Fruit fly (Drosophila melanogaster) whole organism, embryonic: Measurements from ENCODE around the gene Cpr23B.

Experiments used
- Atf-2 ChIP-seq: fragments of 200-800 bp; sonication (Bioruptor generic); optimal IDR thresholded peaks from 2 replicates; lab custom pipeline; 2016; ENCODE audit warnings: missing biosample characterization, missing genetic modification characterization
- Bgb ChIP-seq: fragments of 200-800 bp; sonication (Bioruptor generic); IDR thresholded peaks from 2 replicates; pipeline ENCODE4 v1.3.6; 2022; ENCODE audit warnings: missing biosample characterization, missing genetic modification characterization; ENCODE audit not compliant: partially characterized antibody
- Bteb2 ChIP-seq: fragments of 200-800 bp; sonication (Bioruptor generic); optimal IDR thresholded peaks from 2 replicates; lab custom pipeline; 2016; ENCODE audit warnings: missing biosample characterization, missing genetic modification characterization
- C15 ChIP-seq: fragments of 200-800 bp; sonication (Bioruptor generic); IDR thresholded peaks from 3 replicates; pipeline ENCODE4 v1.3.6; 2022; ENCODE audit warnings: missing biosample characterization, missing genetic modification characterization
- CG10209 ChIP-seq: fragments of 200-800 bp; sonication (Bioruptor generic); optimal IDR thresholded peaks from 3 replicates; lab custom pipeline; 2017; ENCODE audit warnings: missing biosample characterization, mild to moderate bottlenecking, missing genetic modification characterization, missing genetic modification reagents
- CG10366 ChIP-seq: fragments of 200-800 bp; sonication (Bioruptor generic); IDR thresholded peaks from 2 replicates; pipeline ENCODE4 v1.3.6; 2022; ENCODE audit warnings: missing biosample characterization, missing genetic modification characterization
- CG12659 ChIP-seq: fragments of 200-800 bp; sonication (Bioruptor generic); optimal IDR thresholded peaks from 3 replicates; lab custom pipeline; 2017; ENCODE audit warnings: mild to moderate bottlenecking, missing biosample characterization, missing genetic modification reagents, missing genetic modification characterization
- CG13775 ChIP-seq: fragments of 200-800 bp; sonication (Bioruptor generic); optimal IDR thresholded peaks from 3 replicates; lab custom pipeline; 2017; ENCODE audit warnings: missing biosample characterization, mild to moderate bottlenecking, missing genetic modification characterization
- CG14050 ChIP-seq: fragments of 200-800 bp; sonication (Bioruptor generic); IDR thresholded peaks from 3 replicates; pipeline ENCODE4 v1.3.6; 2022; ENCODE audit warnings: missing biosample characterization, missing genetic modification characterization
- CG14667 ChIP-seq: fragments of 200-800 bp; sonication (Bioruptor generic); IDR thresholded peaks from 2 replicates; pipeline ENCODE4 v1.3.6; 2022; ENCODE audit warnings: missing biosample characterization, missing genetic modification characterization
- CG15011 ChIP-seq: fragments of 200-800 bp; sonication (Bioruptor generic); optimal IDR thresholded peaks from 3 replicates; lab custom pipeline; 2018; ENCODE audit warnings: missing biosample characterization, mild to moderate bottlenecking, missing genetic modification characterization
- CG15696 ChIP-seq: fragments of 200-800 bp; sonication (Bioruptor generic); optimal IDR thresholded peaks from 2 replicates; lab custom pipeline; 2019; ENCODE audit warnings: missing biosample characterization, mild to moderate bottlenecking, missing genetic modification characterization, moderate library complexity
- CG1647 ChIP-seq: fragments of 200-800 bp; sonication (Bioruptor generic); optimal IDR thresholded peaks from 3 replicates; lab custom pipeline; 2016; ENCODE audit warnings: missing biosample characterization, missing genetic modification characterization
- CG16779 ChIP-seq: fragments of 200-800 bp; sonication (Bioruptor generic); IDR thresholded peaks from 2 replicates; pipeline ENCODE4 v1.3.6; 2022; ENCODE audit warnings: missing biosample characterization, missing genetic modification characterization
- CG18262 ChIP-seq: fragments of 200-800 bp; optimal IDR thresholded peaks from 3 replicates; lab custom pipeline; 2019; ENCODE audit warnings: missing biosample characterization, mild to moderate bottlenecking, missing genetic modification characterization, moderate library complexity
- CG18599 ChIP-seq: fragments of 200-800 bp; sonication (Bioruptor generic); optimal IDR thresholded peaks from 3 replicates; lab custom pipeline; 2017; ENCODE audit warnings: missing biosample characterization, missing genetic modification characterization, mild to moderate bottlenecking, moderate library complexity, missing genetic modification reagents
- CG2120 ChIP-seq: fragments of 200-800 bp; sonication (Bioruptor generic); optimal IDR thresholded peaks from 3 replicates; lab custom pipeline; 2016; ENCODE audit warnings: missing biosample characterization, missing genetic modification characterization
- CG30020 ChIP-seq: fragments of 200-800 bp; optimal IDR thresholded peaks from 2 replicates; lab custom pipeline; 2019; ENCODE audit warnings: missing biosample characterization, mild to moderate bottlenecking, missing genetic modification characterization, moderate library complexity
- CG6272 ChIP-seq: fragments of 200-800 bp; sonication (Bioruptor generic); IDR thresholded peaks from 2 replicates; pipeline ENCODE4 v1.3.6; 2022; ENCODE audit warnings: missing biosample characterization, missing genetic modification characterization
- CG9932 ChIP-seq: fragments of 200-800 bp; sonication (Bioruptor generic); IDR thresholded peaks from 2 replicates; pipeline ENCODE4 v1.3.6; 2022; ENCODE audit warnings: missing biosample characterization, missing genetic modification characterization
- Deaf1 ChIP-seq: fragments of 200-800 bp; optimal IDR thresholded peaks from 3 replicates; lab custom pipeline; 2019; ENCODE audit warnings: missing biosample characterization, mild to moderate bottlenecking, missing genetic modification characterization, moderate library complexity
- Elba2 ChIP-seq: fragments of 200-800 bp; sonication (Bioruptor generic); optimal IDR thresholded peaks from 3 replicates; lab custom pipeline; 2016; ENCODE audit warnings: missing biosample characterization, missing genetic modification characterization
- HHEX ChIP-seq: fragments of 200-800 bp; sonication (Bioruptor generic); optimal IDR thresholded peaks from 3 replicates; lab custom pipeline; 2017; ENCODE audit warnings: missing biosample characterization, mild to moderate bottlenecking, missing genetic modification characterization, missing genetic modification reagents
- Meics ChIP-seq: fragments of 200-800 bp; sonication (Bioruptor generic); optimal IDR thresholded peaks from 2 replicates; lab custom pipeline; 2017; ENCODE audit warnings: missing biosample characterization, mild to moderate bottlenecking, missing genetic modification characterization
- Neu2 ChIP-seq: fragments of 200-800 bp; sonication (Bioruptor generic); optimal IDR thresholded peaks from 3 replicates; lab custom pipeline; 2016; ENCODE audit warnings: missing biosample characterization, missing genetic modification characterization, borderline replicate concordance
- Optix ChIP-seq: fragments of 200-800 bp; sonication (Bioruptor generic); IDR thresholded peaks from 3 replicates; pipeline ENCODE4 v1.3.6; 2022; ENCODE audit warnings: missing biosample characterization, missing genetic modification characterization
- Six4 ChIP-seq: fragments of 200-800 bp; sonication (Bioruptor generic); optimal IDR thresholded peaks from 2 replicates; lab custom pipeline; 2016; ENCODE audit warnings: missing biosample characterization, missing genetic modification characterization
- Sox100B ChIP-seq: fragments of 200-800 bp; sonication (Bioruptor generic); optimal IDR thresholded peaks from 3 replicates; lab custom pipeline; 2018; ENCODE audit warnings: missing biosample characterization, mild to moderate bottlenecking, missing genetic modification characterization
- Ssrp ChIP-seq: fragments of 200-800 bp; sonication (Bioruptor generic); optimal IDR thresholded peaks from 2 replicates; lab custom pipeline; 2018; ENCODE audit warnings: missing biosample characterization, mild to moderate bottlenecking, missing genetic modification characterization, moderate library complexity
- ara ChIP-seq: fragments of 200-800 bp; sonication (Bioruptor generic); IDR thresholded peaks from 2 replicates; pipeline ENCODE4 v1.3.6; 2022; ENCODE audit warnings: missing biosample characterization, missing genetic modification characterization
- bab2 ChIP-seq: fragments of 200-800 bp; sonication (Bioruptor generic); optimal IDR thresholded peaks from 2 replicates; lab custom pipeline; 2016; ENCODE audit warnings: missing biosample characterization, missing genetic modification characterization
- cas ChIP-seq: fragments of 200-800 bp; sonication (Bioruptor generic); IDR thresholded peaks from 2 replicates; pipeline ENCODE4 v1.3.6; 2022; ENCODE audit warnings: missing biosample characterization, missing genetic modification characterization
- chinmo ChIP-seq: fragments of 200-800 bp; sonication (Bioruptor generic); IDR thresholded peaks from 4 replicates; pipeline ENCODE4 v1.3.6; 2022; ENCODE audit warnings: missing biosample characterization, missing genetic modification characterization; ENCODE audit not compliant: partially characterized antibody
- dysf ChIP-seq: fragments of 200-800 bp; sonication (Bioruptor generic); IDR thresholded peaks from 3 replicates; pipeline ENCODE4 v1.3.6; 2022; ENCODE audit warnings: missing biosample characterization, missing genetic modification characterization
- ems ChIP-seq: fragments of 200-800 bp; sonication (Bioruptor generic); optimal IDR thresholded peaks from 3 replicates; lab custom pipeline; 2016; ENCODE audit warnings: missing biosample characterization, missing genetic modification characterization
- fd96Cb ChIP-seq: fragments of 200-800 bp; sonication (Bioruptor generic); optimal IDR thresholded peaks from 2 replicates; lab custom pipeline; 2018; ENCODE audit warnings: missing biosample characterization, mild to moderate bottlenecking, missing genetic modification characterization, moderate library complexity
- gcm2 ChIP-seq: fragments of 200-800 bp; sonication (Bioruptor generic); optimal IDR thresholded peaks from 2 replicates; lab custom pipeline; 2016; ENCODE audit warnings: missing biosample characterization, missing genetic modification characterization
- gt ChIP-seq: fragments of 200-800 bp; sonication (Bioruptor generic); IDR thresholded peaks from 2 replicates; pipeline ENCODE4 v1.3.6; 2022; ENCODE audit warnings: missing biosample characterization, missing genetic modification characterization
- hb ChIP-seq: fragments of 200-800 bp; sonication (Bioruptor generic); IDR thresholded peaks from 3 replicates; pipeline ENCODE4 v1.3.6; 2022; ENCODE audit warnings: missing biosample characterization, missing genetic modification characterization; ENCODE audit not compliant: partially characterized antibody
- lola ChIP-seq, 3 experiments: fragments of >200 bp in 2 of 3; fragments of 200-800 bp in 1 of 3; sonication (Bioruptor generic) in 1 of 3; optimal IDR thresholded peaks; 2 replicates each; lab custom pipeline; 2017 to 2019; ENCODE audit warnings: missing biosample characterization in 3 of 3, missing genetic modification characterization in 3 of 3, mild to moderate bottlenecking in 1 of 3, moderate library complexity in 1 of 3
- maf-S ChIP-seq: fragments of 200-800 bp; sonication (Bioruptor generic); optimal IDR thresholded peaks from 2 replicates; lab custom pipeline; 2016; ENCODE audit warnings: missing biosample characterization, missing genetic modification characterization
- repo ChIP-seq: fragments of 200-800 bp; sonication (Bioruptor generic); optimal IDR thresholded peaks from 2 replicates; lab custom pipeline; 2016; ENCODE audit warnings: missing biosample characterization, missing genetic modification characterization
- slou ChIP-seq: fragments of 200-800 bp; sonication (Bioruptor generic); optimal IDR thresholded peaks from 3 replicates; lab custom pipeline; 2016; ENCODE audit warnings: missing biosample characterization, missing genetic modification characterization
- sob ChIP-seq: fragments of 200-800 bp; sonication (Bioruptor generic); IDR thresholded peaks from 2 replicates; pipeline ENCODE4 v1.3.6; 2022; ENCODE audit warnings: missing biosample characterization, missing genetic modification characterization
- tin ChIP-seq: fragments of 200-800 bp; sonication (Bioruptor generic); optimal IDR thresholded peaks from 3 replicates; lab custom pipeline; 2016; ENCODE audit warnings: missing biosample characterization, missing genetic modification characterization
- tup ChIP-seq: fragments of 200-800 bp; sonication (Bioruptor generic); optimal IDR thresholded peaks from 2 replicates; lab custom pipeline; 2016; ENCODE audit warnings: missing biosample characterization, mild to moderate bottlenecking, missing genetic modification characterization, moderate library complexity
- vnd ChIP-seq: fragments of 200-800 bp; sonication (Bioruptor generic); IDR thresholded peaks from 3 replicates; pipeline ENCODE4 v1.3.6; 2022; ENCODE audit warnings: missing biosample characterization, missing genetic modification characterization; ENCODE audit not compliant: partially characterized antibody
- wek ChIP-seq: fragments of 200-800 bp; sonication (Bioruptor generic); optimal IDR thresholded peaks from 3 replicates; lab custom pipeline; 2018; ENCODE audit warnings: missing biosample characterization, mild to moderate bottlenecking, missing genetic modification characterization, moderate library complexity
- zen2 ChIP-seq: fragments of 200-800 bp; sonication (Bioruptor generic); IDR thresholded peaks from 3 replicates; pipeline ENCODE4 v1.3.6; 2022; ENCODE audit warnings: missing biosample characterization, missing genetic modification characterization; ENCODE audit not compliant: partially characterized antibody

Gene Cpr23B

dm6 chr2L:2857862-2858734 lies 19.9 kb downstream of the Cpr23B start (continued):
- TF ChIP-seq CG2120 (GFP tag; lab: Kevin White, UChicago) (peak; percentile 31), bab2 (no peak), Optix (GFP tag; lab: Robert Waterston, UW) (no peak), ara (GFP tag; lab: Robert Waterston, UW) (no peak), dysf (0 out of 3 replicates have a peak, but pooled peaks have one; percentile 40), maf-S (no peak), CG10366 (no peak), gcm2 (peak; percentile 2), Bteb2 (GFP tag; lab: Kevin White, UChicago) (no peak), lola (GFP tag; optimal IDR thresholded peaks at IDR 0.05; lab: Kevin White, UChicago) (no peak), CG15011 (GFP tag; lab: Kevin White, UChicago) (peak; percentile 24), Neu2 (GFP tag; lab: Kevin White, UChicago) (no peak), HHEX (no peak), CG30020 (tag; lab: Kevin White, UChicago) (no peak), wek (GFP tag; lab: Kevin White, UChicago) (no peak), CG10209 (GFP tag; lab: Kevin White, UChicago) (peak; percentile 2), CG16779 (GFP tag; lab: Robert Waterston, UW) (no peak), sob (GFP tag; lab: Robert Waterston, UW) (no peak), zen2 (no peak), CG18262 (peak; percentile 12), hb (no peak), slou (GFP tag; lab: Kevin White, UChicago) (no peak), Sox100B (GFP tag; lab: Kevin White, UChicago) (peak; percentile 11), CG1647 (GFP tag; lab: Kevin White, UChicago) (no peak), CG6272 (no peak), repo (no peak), Bgb (GFP tag; lab: Robert Waterston, UW) (peak; percentile 47; the same call in 1 of the 2 replicates), chinmo (GFP tag; lab: Robert Waterston, UW) (peak; percentile 88; the same call in 3 of the 4 replicates), CG18599 (GFP tag; lab: Kevin White, UChicago) (peak; percentile 33), CG14050 (GFP tag; lab: Robert Waterston, UW) (no peak), CG13775 (GFP tag; lab: Kevin White, UChicago) (no peak), Six4 (GFP tag; lab: Kevin White, UChicago) (no peak), tin (GFP tag; lab: Kevin White, UChicago) (peak; percentile 7), gt (GFP tag; lab: Robert Waterston, UW) (no peak), CG15696 (tag; lab: Kevin White, UChicago) (no peak), Elba2 (no peak), Deaf1 (tag; lab: Kevin White, UChicago) (no peak), CG9932 (GFP tag; lab: Robert Waterston, UW) (no peak), C15 (no peak), Ssrp (peak; percentile 55), cas (GFP tag; lab: Robert Waterston, UW) (no peak), ems (GFP tag; lab: Kevin White, UChicago) (no peak), CG14667 (GFP tag; lab: Robert Waterston, UW) (no peak), Atf-2 (GFP tag; lab: Kevin White, UChicago) (no peak), tup (GFP tag; lab: Kevin White, UChicago) (no peak), fd96Cb (tag; lab: Kevin White, UChicago) (no peak), CG12659 (GFP tag; lab: Kevin White, UChicago) (no peak), vnd (GFP tag; lab: Robert Waterston, UW) (no peak), Meics (no peak)
